Worm (Caenorhabditis elegans) whole organism, L4 larva: ENCODE data around the gene tnc-2.

ENCODE experiments used
- D1046.2 ChIP-seq: fragments of 200-800 bp; sonication (Bioruptor generic); IDR thresholded peaks from 2 replicates; pipeline ENCODE4 v1.3.6; 2022; ENCODE audit warnings: missing genetic modification characterization, missing compliant biosample characterization
- F26F4.8 ChIP-seq: fragments of 200-800 bp; sonication (Bioruptor generic); conservative IDR thresholded peaks from 2 replicates; pipeline ENCODE4 v1.3.6; 2022; ENCODE audit warnings: missing genetic modification characterization, missing compliant biosample characterization
- F44E2.7 ChIP-seq: fragments of 200-800 bp; sonication (Bioruptor generic); IDR thresholded peaks from 2 replicates; pipeline ENCODE4 v2.1.2; 2022; ENCODE audit warnings: missing genetic modification characterization, missing compliant biosample characterization
- R02D3.7 ChIP-seq: fragments of 150-350 bp; sonication (generic microtip); optimal IDR thresholded peaks from 3 replicates; lab custom pipeline; 2014; ENCODE audit warnings: missing biosample characterization, missing genetic modification characterization
- T26A8.4 ChIP-seq: fragments of 200-800 bp; sonication (Bioruptor generic); IDR thresholded peaks from 2 replicates; pipeline ENCODE4 v1.3.6; 2022; ENCODE audit warnings: missing genetic modification characterization, missing compliant biosample characterization
- Y105C5A.15 ChIP-seq: fragments of 200-800 bp; sonication (Bioruptor generic); IDR thresholded peaks from 2 replicates; pipeline ENCODE4 v1.3.6; 2022; ENCODE audit warnings: missing genetic modification characterization, missing compliant biosample characterization
- ZK337.2 ChIP-seq: fragments of 200-800 bp; sonication (Bioruptor generic); IDR thresholded peaks from 2 replicates; pipeline ENCODE4 v1.3.6; 2022; ENCODE audit warnings: missing genetic modification reagents, missing genetic modification characterization, missing compliant biosample characterization
- ZK546.5 ChIP-seq, 2 experiments: sonication (generic microtip); optimal IDR thresholded peaks; 2 replicates each; lab custom pipeline; 2017; ENCODE audit warnings: missing biosample characterization in 2 of 2, missing genetic modification characterization in 2 of 2
- aly-2 ChIP-seq: sonication (generic microtip); optimal IDR thresholded peaks from 2 replicates; lab custom pipeline; 2018; ENCODE audit warnings: missing biosample characterization, missing genetic modification characterization
- ama-1 ChIP-seq: fragments of 150-350 bp; optimal IDR thresholded peaks from 2 replicates; lab custom pipeline; 2014; ENCODE audit warnings: inconsistent platforms, mixed read lengths
- ceh-20 ChIP-seq: fragments of 200-800 bp; sonication (Bioruptor generic); IDR thresholded peaks from 2 replicates; pipeline ENCODE4 v1.3.6; 2022; ENCODE audit warnings: missing genetic modification reagents, missing genetic modification characterization, missing compliant biosample characterization
- ceh-28 ChIP-seq: fragments of 150-350 bp; optimal IDR thresholded peaks from 2 replicates; lab custom pipeline; 2014; ENCODE audit warnings: missing biosample characterization, missing genetic modification reagents, missing genetic modification characterization
- ceh-44 ChIP-seq: fragments of 200-800 bp; sonication (Bioruptor generic); IDR thresholded peaks from 2 replicates; pipeline ENCODE4 v1.3.6; 2022; ENCODE audit warnings: missing genetic modification reagents, missing genetic modification characterization, missing compliant biosample characterization
- ceh-62 ChIP-seq: sonication (generic microtip); optimal IDR thresholded peaks from 2 replicates; lab custom pipeline; 2017; ENCODE audit warnings: missing biosample characterization, missing genetic modification characterization
- daf-16 ChIP-seq, 3 experiments: sonication (generic microtip); optimal IDR thresholded peaks; 2 replicates each; lab custom pipeline; 2016 to 2017; ENCODE audit warnings: missing genetic modification characterization in 3 of 3, missing genetic modification reagents in 3 of 3, mild to moderate bottlenecking in 2 of 3, missing compliant biosample characterization in 2 of 3, missing biosample characterization in 1 of 3, moderate library complexity in 1 of 3
- daf-8 ChIP-seq: fragments of 200-800 bp; sonication (Bioruptor generic); IDR thresholded peaks from 2 replicates; pipeline ENCODE4 v1.3.6; 2022; ENCODE audit warnings: missing genetic modification characterization, missing compliant biosample characterization
- dmd-6 ChIP-seq: fragments of 200-800 bp; sonication (Bioruptor generic); IDR thresholded peaks from 2 replicates; pipeline ENCODE4 v1.3.6; 2022; ENCODE audit warnings: missing genetic modification reagents, missing genetic modification characterization, missing compliant biosample characterization
- dmd-8 ChIP-seq: fragments of 200-800 bp; sonication (Bioruptor generic); IDR thresholded peaks from 2 replicates; pipeline ENCODE4 v1.3.6; 2022; ENCODE audit warnings: missing genetic modification characterization, missing compliant biosample characterization
- duxl-1 ChIP-seq: sonication (generic microtip); optimal IDR thresholded peaks from 2 replicates; lab custom pipeline; 2016; ENCODE audit warnings: mild to moderate bottlenecking, missing genetic modification characterization, moderate library complexity, missing compliant biosample characterization; ENCODE audit not compliant: poor library complexity
- egl-43 ChIP-seq: fragments of 200-800 bp; sonication (Bioruptor generic); IDR thresholded peaks from 2 replicates; pipeline ENCODE4 v1.3.6; 2022; ENCODE audit warnings: missing genetic modification reagents, missing genetic modification characterization, missing compliant biosample characterization
- gei-8 ChIP-seq: fragments of 200-800 bp; sonication (Bioruptor generic); optimal IDR thresholded peaks from 2 replicates; lab custom pipeline; 2018; ENCODE audit warnings: mild to moderate bottlenecking, missing genetic modification characterization, missing compliant biosample characterization
- hlh-11 ChIP-seq: fragments of 200-800 bp; sonication (Bioruptor generic); optimal IDR thresholded peaks from 2 replicates; lab custom pipeline; 2018; ENCODE audit warnings: mild to moderate bottlenecking, missing genetic modification characterization, missing compliant biosample characterization
- hlh-30 ChIP-seq: sonication (generic microtip); optimal IDR thresholded peaks from 2 replicates; lab custom pipeline; 2017; ENCODE audit warnings: antibody characterized with exemption, mild to moderate bottlenecking, missing genetic modification characterization, missing compliant biosample characterization; ENCODE audit not compliant: insufficient read depth
- lim-7 ChIP-seq: fragments of 200-800 bp; sonication (Bioruptor generic); IDR thresholded peaks from 2 replicates; pipeline ENCODE4 v1.3.6; 2022; ENCODE audit warnings: missing genetic modification characterization, missing compliant biosample characterization
- lin-1 ChIP-seq: fragments of 200-800 bp; sonication (Bioruptor generic); IDR thresholded peaks from 2 replicates; pipeline ENCODE4 v1.3.6; 2022; ENCODE audit warnings: missing genetic modification reagents, missing genetic modification characterization, missing compliant biosample characterization
- lsy-2 ChIP-seq, 2 experiments: fragments of 150-350 bp in 1 of 2; sonication (generic microtip) in 1 of 2; optimal IDR thresholded peaks; 2 replicates each; lab custom pipeline; 2014 to 2017; ENCODE audit warnings: missing biosample characterization in 2 of 2, missing genetic modification characterization in 2 of 2
- madf-5 ChIP-seq, 2 experiments: fragments of 200-800 bp; sonication (Bioruptor generic); IDR thresholded peaks; 2 replicates each; pipeline ENCODE4 v1.3.6; 2022; ENCODE audit warnings: missing compliant biosample characterization in 2 of 2, missing genetic modification characterization in 2 of 2
- mdl-1 ChIP-seq, 2 experiments: fragments of 150-350 bp in 1 of 2; sonication (generic microtip) in 1 of 2; optimal IDR thresholded peaks; 2 replicates each; lab custom pipeline; 2014 to 2017; ENCODE audit warnings: missing biosample characterization in 2 of 2, missing genetic modification characterization in 2 of 2
- mdt-29 ChIP-seq: fragments of 200-800 bp; sonication (Bioruptor generic); IDR thresholded peaks from 2 replicates; pipeline ENCODE4 v1.3.6; 2022; ENCODE audit warnings: missing genetic modification reagents, missing genetic modification characterization, missing compliant biosample characterization
- mep-1 ChIP-seq: fragments of 150-350 bp; sonication (generic microtip); optimal IDR thresholded peaks from 3 replicates; lab custom pipeline; 2014; ENCODE audit warnings: missing biosample characterization, missing genetic modification characterization
- mes-2 ChIP-seq: sonication (generic microtip); optimal IDR thresholded peaks from 2 replicates; lab custom pipeline; 2016; ENCODE audit warnings: missing genotype, mild to moderate bottlenecking, missing genetic modification characterization, missing compliant biosample characterization; ENCODE audit not compliant: poor library complexity, severe bottlenecking
- mxl-2 ChIP-seq: fragments of 200-800 bp; sonication (Bioruptor generic); conservative IDR thresholded peaks from 2 replicates; pipeline ENCODE4 v1.3.6; 2022; ENCODE audit warnings: missing genetic modification reagents, missing genetic modification characterization, missing compliant biosample characterization
- nhr-237 ChIP-seq: sonication (generic microtip); optimal IDR thresholded peaks from 2 replicates; lab custom pipeline; 2017; ENCODE audit warnings: missing biosample characterization, missing genetic modification characterization
- nhr-28 ChIP-seq: fragments of 150-350 bp; optimal IDR thresholded peaks from 2 replicates; lab custom pipeline; 2014; ENCODE audit warnings: missing biosample characterization, missing genetic modification characterization
- nhr-42 ChIP-seq: fragments of 200-800 bp; sonication (Bioruptor generic); IDR thresholded peaks from 2 replicates; pipeline ENCODE4 v1.3.6; 2022; ENCODE audit warnings: missing genetic modification characterization, missing compliant biosample characterization
- nhr-48 ChIP-seq: sonication (generic microtip); optimal IDR thresholded peaks from 2 replicates; lab custom pipeline; 2016; ENCODE audit warnings: mild to moderate bottlenecking, missing genetic modification characterization, missing compliant biosample characterization
- nhr-6 ChIP-seq: fragments of 150-350 bp; optimal IDR thresholded peaks from 2 replicates; lab custom pipeline; 2014; ENCODE audit warnings: missing biosample characterization, missing genetic modification characterization
- nhr-76 ChIP-seq: fragments of 150-350 bp; optimal IDR thresholded peaks from 2 replicates; lab custom pipeline; 2014; ENCODE audit warnings: missing biosample characterization, missing genetic modification characterization
- saeg-2 ChIP-seq: fragments of 200-800 bp; sonication (Bioruptor generic); IDR thresholded peaks from 2 replicates; pipeline ENCODE4 v1.3.6; 2022; ENCODE audit warnings: missing genetic modification reagents, missing genetic modification characterization, missing compliant biosample characterization
- sdz-12 ChIP-seq: fragments of 200-800 bp; sonication (Bioruptor generic); optimal IDR thresholded peaks from 2 replicates; lab custom pipeline; 2018; ENCODE audit warnings: mild to moderate bottlenecking, missing genetic modification characterization, missing compliant biosample characterization
- set-16 ChIP-seq: fragments of 200-800 bp; sonication (Bioruptor generic); IDR thresholded peaks from 2 replicates; pipeline ENCODE4 v1.3.6; 2022; ENCODE audit warnings: missing genetic modification reagents, missing genetic modification characterization, missing compliant biosample characterization
- spr-1 ChIP-seq: sonication (generic microtip); optimal IDR thresholded peaks from 2 replicates; lab custom pipeline; 2016; ENCODE audit warnings: mild to moderate bottlenecking, missing genetic modification characterization, missing compliant biosample characterization
- spr-3 ChIP-seq: fragments of 200-800 bp; sonication (Bioruptor generic); optimal IDR thresholded peaks from 2 replicates; lab custom pipeline; 2018; ENCODE audit warnings: mild to moderate bottlenecking, missing genetic modification characterization, missing compliant biosample characterization
- tag-97 ChIP-seq: fragments of 200-800 bp; sonication (Bioruptor generic); IDR thresholded peaks from 2 replicates; pipeline ENCODE4 v1.3.6; 2022; ENCODE audit warnings: missing genetic modification characterization, missing compliant biosample characterization
- unc-130 ChIP-seq: sonication (generic microtip); optimal IDR thresholded peaks from 2 replicates; lab custom pipeline; 2016; ENCODE audit warnings: missing genetic modification reagents, missing genetic modification characterization, missing compliant biosample characterization
- unc-39 ChIP-seq: sonication (generic microtip); optimal IDR thresholded peaks from 2 replicates; lab custom pipeline; 2017; ENCODE audit warnings: missing biosample characterization, missing genetic modification characterization
- unc-62 ChIP-seq, 3 experiments: fragments of 150-350 bp in 1 of 3; sonication (generic microtip); optimal IDR thresholded peaks in 2 of 3; peaks in 1 of 3; 1 replicate in 1 of 3; 2 replicates in 2 of 3; lab custom pipeline; 2014 to 2017; ENCODE audit warnings: missing biosample characterization in 3 of 3, missing genetic modification characterization in 3 of 3, missing genetic modification reagents in 3 of 3, missing genotype in 1 of 3
- zfp-2 ChIP-seq: sonication (generic microtip); optimal IDR thresholded peaks from 2 replicates; lab custom pipeline; 2016; ENCODE audit warnings: mild to moderate bottlenecking, missing genetic modification characterization, missing compliant biosample characterization
- zfp-3 ChIP-seq: fragments of 200-800 bp; sonication (Bioruptor generic); conservative IDR thresholded peaks from 2 replicates; pipeline ENCODE4 v1.3.6; 2022; ENCODE audit warnings: missing genetic modification reagents, missing genetic modification characterization, missing compliant biosample characterization
- ztf-11 ChIP-seq: fragments of 150-350 bp; optimal IDR thresholded peaks from 2 replicates; lab custom pipeline; 2014; ENCODE audit warnings: missing biosample characterization, missing genetic modification characterization

tnc-2 gene

ce11 chrII:10446300-10446699 lies 20.4 kb upstream of the tnc-2 start (continued):
- TF ChIP-seq dmd-8 (no peak), F44E2.7 (GFP tag; lab: Robert Waterston, UW) (no peak), unc-130 (GFP tag; lab: Kevin White, UChicago) (no peak), nhr-237 (tag; lab: Kevin White, UChicago) (no peak), dmd-6 (GFP tag; lab: Robert Waterston, UW) (peak; percentile 71), nhr-48 (tag; lab: Kevin White, UChicago) (no peak), daf-16 (GFP tag; optimal IDR thresholded peaks at IDR 0.05; lab: Kevin White, UChicago) (peak in 1 of 2 experiments; percentile 55), daf-16 (tag; optimal IDR thresholded peaks at IDR 0.05; lab: Kevin White, UChicago) (peak; percentile 21), nhr-76 (no peak), mdl-1 (tag; optimal IDR thresholded peaks at IDR 0.05; lab: Kevin White, UChicago) (peak in 1 of 2 experiments; percentile 47), saeg-2 (GFP tag; lab: Robert Waterston, UW) (no peak), ceh-44 (GFP tag; lab: Robert Waterston, UW) (no peak), D1046.2 (GFP tag; lab: Robert Waterston, UW) (no peak), lin-1 (GFP tag; lab: Robert Waterston, UW) (no peak), F26F4.8 (GFP tag; lab: Robert Waterston, UW) (no peak), ztf-11 (no peak), nhr-6 (tag; lab: Kevin White, UChicago) (no peak), tag-97 (GFP tag; lab: Robert Waterston, UW) (no peak), ZK546.5 (tag; optimal IDR thresholded peaks at IDR 0.05; lab: Kevin White, UChicago) (no peak), mxl-2 (no peak), ZK337.2 (no peak), ceh-62 (tag; lab: Kevin White, UChicago) (no peak), egl-43 (no peak), ama-1 (lab: Kevin White, UChicago) (peak; percentile 69), lim-7 (GFP tag; lab: Robert Waterston, UW) (no peak), R02D3.7 (tag; lab: Kevin White, UChicago) (no peak), spr-3 (GFP tag; lab: Kevin White, UChicago) (no peak), T26A8.4 (no peak)

- TF ChIP-seq mes-2 (tag; lab: Kevin White, UChicago) = no peak
- no peak for TF ChIP-seq unc-39 (tag; lab: Kevin White, UChicago)
- no peak for TF ChIP-seq dmd-6 (GFP tag; lab: Robert Waterston, UW)
- TF ChIP-seq daf-16 (GFP tag; optimal IDR thresholded peaks at IDR 0.05; lab: Kevin White, UChicago) = no peak
- TF ChIP-seq daf-16 (tag; optimal IDR thresholded peaks at IDR 0.05; lab: Kevin White, UChicago) = no peak
- no peak for TF ChIP-seq ceh-28 (tag; lab: Kevin White, UChicago)
- TF ChIP-seq nhr-42 (GFP tag; lab: Robert Waterston, UW) = no peak
- no peak for TF ChIP-seq duxl-1 (tag; lab: Kevin White, UChicago)
- peak; percentile 44 for TF ChIP-seq sdz-12
- TF ChIP-seq spr-1 (tag; lab: Kevin White, UChicago) = no peak
- no peak for TF ChIP-seq aly-2 (tag; lab: Kevin White, UChicago)
- 0 out of 2 replicates have a peak, but pooled peaks have one; percentile 19 for TF ChIP-seq ceh-20 (GFP tag; lab: Robert Waterston, UW)
- TF ChIP-seq hlh-30 = no peak
- TF ChIP-seq egl-43 = 0 out of 2 replicates have a peak, but pooled peaks have one; percentile 14
- TF ChIP-seq mep-1 (tag; lab: Kevin White, UChicago) = no peak
- TF ChIP-seq zfp-2 (tag; lab: Kevin White, UChicago) = no peak
- no peak for TF ChIP-seq hlh-11 (tag; lab: Kevin White, UChicago)
- TF ChIP-seq zfp-3 = no peak
- TF ChIP-seq nhr-28 (tag; lab: Kevin White, UChicago) = no peak
- no peak for TF ChIP-seq lsy-2 (tag; optimal IDR thresholded peaks at IDR 0.05; lab: Kevin White, UChicago)
- TF ChIP-seq set-16 = no peak
- TF ChIP-seq gei-8 (GFP tag; lab: Kevin White, UChicago) = no peak
- no peak for TF ChIP-seq R02D3.7 (tag; lab: Kevin White, UChicago)
- no peak for TF ChIP-seq mdt-29 (GFP tag; lab: Robert Waterston, UW)
- TF ChIP-seq ama-1 (lab: Kevin White, UChicago) = no peak
- no peak for TF ChIP-seq Y105C5A.15 (GFP tag; lab: Robert Waterston, UW)
- TF ChIP-seq unc-62 (GFP tag; optimal IDR thresholded peaks at IDR 0.05 in 1 of 2; lab: Kevin White, UChicago) = no peak
- TF ChIP-seq unc-62 (tag; optimal IDR thresholded peaks at IDR 0.05; lab: Kevin White, UChicago) = no peak
- TF ChIP-seq daf-8 (GFP tag; lab: Robert Waterston, UW) = no peak
- TF ChIP-seq ceh-44 (GFP tag; lab: Robert Waterston, UW) = no peak
- 0 out of 4 replicates have a peak, but pooled peaks of 1 of the 2 experiments have one; percentile 11 for TF ChIP-seq madf-5 (GFP tag; IDR thresholded peaks at IDR 0.05; lab: Robert Waterston, UW)
Measured at ce11 chrII:10446814-10447213, 19.8 kb upstream of the tnc-2 start.
